Fruit fly (Drosophila melanogaster) whole organism, embryonic: ENCODE results near the gene CG33346.
A peak's percentile ranks its signal among the peaks of the same experiment; 100 is the strongest.

ENCODE experiments used
- ATbp ChIP-seq: fragments of 200-800 bp; sonication (Bioruptor generic); optimal IDR thresholded peaks from 2 replicates; lab custom pipeline; 2017; ENCODE audit warnings: missing biosample characterization, mild to moderate bottlenecking, missing genetic modification characterization, missing genetic modification reagents
- Aef1 ChIP-seq: fragments of 200-800 bp; sonication (Bioruptor generic); IDR thresholded peaks from 3 replicates; pipeline ENCODE4 v1.3.6; 2022; ENCODE audit warnings: missing biosample characterization, missing genetic modification characterization
- CG12219 ChIP-seq: fragments of 200-800 bp; sonication (Bioruptor generic); optimal IDR thresholded peaks from 3 replicates; lab custom pipeline; 2018; ENCODE audit warnings: missing biosample characterization, mild to moderate bottlenecking, missing genetic modification characterization
- CG1792 ChIP-seq: fragments of 200-800 bp; sonication (Bioruptor generic); optimal IDR thresholded peaks from 2 replicates; lab custom pipeline; 2016; ENCODE audit warnings: missing biosample characterization, missing genetic modification characterization
- H15 ChIP-seq: fragments of 200-800 bp; sonication (Bioruptor generic); IDR thresholded peaks from 3 replicates; pipeline ENCODE4 v1.3.6; 2022; ENCODE audit warnings: missing biosample characterization, missing genetic modification characterization
- amos ChIP-seq: fragments of 200-800 bp; sonication (Bioruptor generic); IDR thresholded peaks from 2 replicates; pipeline ENCODE4 v1.3.6; 2022; ENCODE audit warnings: missing biosample characterization, missing genetic modification characterization; ENCODE audit not compliant: partially characterized antibody
- phol ChIP-seq: fragments of 200-800 bp; sonication (Bioruptor generic); optimal IDR thresholded peaks from 3 replicates; lab custom pipeline; 2018; ENCODE audit warnings: missing biosample characterization, mild to moderate bottlenecking, missing genetic modification characterization, moderate library complexity
- usp ChIP-seq: fragments of >200 bp; optimal IDR thresholded peaks from 2 replicates; lab custom pipeline; 2017; ENCODE audit warnings: missing biosample characterization, missing genetic modification characterization
- vnd ChIP-seq: fragments of 200-800 bp; sonication (Bioruptor generic); IDR thresholded peaks from 3 replicates; pipeline ENCODE4 v1.3.6; 2022; ENCODE audit warnings: missing biosample characterization, missing genetic modification characterization; ENCODE audit not compliant: partially characterized antibody

DNA sequence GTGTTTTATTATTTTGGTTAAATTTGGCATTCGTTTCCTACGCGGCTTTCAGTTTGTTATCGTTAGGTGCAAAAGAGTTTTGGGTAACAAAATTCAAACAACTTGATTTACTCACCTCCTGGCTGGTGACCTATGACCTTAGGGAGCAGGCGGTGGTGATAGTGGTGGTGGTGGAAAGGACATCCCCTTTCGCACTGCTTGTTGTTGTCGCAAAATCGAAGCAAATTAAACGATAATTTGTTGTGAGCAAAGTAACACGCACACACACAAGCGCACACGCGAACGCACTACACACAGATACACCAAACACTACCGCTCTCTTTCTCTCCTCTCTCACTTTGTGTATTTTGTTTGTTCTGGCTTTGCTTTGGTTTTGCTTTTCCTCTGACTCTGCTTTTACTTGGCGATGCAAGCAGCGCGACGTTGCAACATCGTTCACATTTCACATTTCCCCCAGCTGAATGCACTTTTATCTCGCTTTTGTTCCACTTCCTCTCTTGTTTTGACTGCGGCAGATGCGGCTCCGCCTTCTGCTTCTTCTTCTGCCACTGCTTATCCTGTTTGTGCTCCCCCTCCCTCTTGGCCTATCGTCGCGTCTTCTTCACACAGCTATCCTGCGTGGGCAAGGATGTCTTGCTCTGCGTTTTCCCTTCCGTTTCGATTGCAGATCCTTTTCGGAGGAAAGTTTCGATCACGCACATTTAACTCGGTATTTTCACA, 34.6 kb upstream of the CG33346 start:
- no peak for TF ChIP-seq amos
- no peak for TF ChIP-seq CG12219 (GFP tag; lab: Kevin White, UChicago)
- no peak for TF ChIP-seq Aef1 (GFP tag; lab: Robert Waterston, UW)
- TF ChIP-seq H15 (GFP tag; lab: Robert Waterston, UW), result no peak
- TF ChIP-seq ATbp (GFP tag; lab: Kevin White, UChicago), result peak; percentile 27
- TF ChIP-seq vnd, result 0 out of 3 replicates have a peak, but pooled peaks have one; percentile 13
- TF ChIP-seq phol (tag; lab: Kevin White, UChicago), result no peak
- no peak for TF ChIP-seq usp (GFP tag; lab: Kevin White, UChicago)
- no peak for TF ChIP-seq CG1792
